Worm (Caenorhabditis elegans) whole organism, L1 larva: ENCODE data around the gene Y43H11AL.1.

Source experiments
- elt-3 ChIP-seq, 6 experiments: fragments of 150-350 bp in 1 of 6; sonication (generic microtip); optimal IDR thresholded peaks; 2 replicates each; lab custom pipeline; 2017 to 2018; ENCODE audit warnings: missing biosample characterization in 6 of 6, missing genetic modification characterization in 6 of 6, inconsistent platforms in 1 of 6
- vab-15 ChIP-seq: sonication (generic microtip); optimal IDR thresholded peaks from 2 replicates; lab custom pipeline; 2017; ENCODE audit warnings: missing genotype, mild to moderate bottlenecking, missing genetic modification characterization, missing compliant biosample characterization
- ztf-4 ChIP-seq: fragments of 150-350 bp; optimal IDR thresholded peaks from 2 replicates; lab custom pipeline; 2014; ENCODE audit warnings: missing biosample characterization, missing genetic modification characterization

DNA sequence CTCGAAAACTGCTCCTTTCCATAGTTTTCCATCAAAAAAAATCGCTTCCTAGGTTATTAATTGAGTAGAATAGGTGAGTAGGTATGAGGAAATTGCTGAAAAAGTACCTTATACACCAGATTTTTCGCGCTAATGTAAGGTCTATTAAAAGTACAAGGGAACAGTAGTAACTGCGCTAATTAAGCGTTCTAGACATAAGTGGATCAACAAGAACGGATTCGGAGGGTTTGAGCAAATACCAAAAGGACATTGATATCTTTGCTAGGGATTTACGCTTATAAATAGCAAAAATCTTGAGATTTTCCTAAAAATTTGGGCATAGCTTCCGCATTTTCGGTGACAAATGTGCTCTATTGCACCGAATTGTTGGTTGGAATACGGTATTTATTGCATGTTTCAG, 41.3 kb upstream of the Y43H11AL.1 start, which contains the start of gene B0432.7:
- TF ChIP-seq elt-3 (tag; optimal IDR thresholded peaks at IDR 0.05; lab: Kevin White, UChicago): no peak
- TF ChIP-seq ztf-4 (tag; lab: Kevin White, UChicago): no peak
- no peak for TF ChIP-seq vab-15 (tag; lab: Kevin White, UChicago)
